Worm (Caenorhabditis elegans) whole organism, late embryonic: ENCODE data around the gene unc-17.

Experiments used
- C08G9.2 ChIP-seq: sonication (generic microtip); optimal IDR thresholded peaks from 2 replicates; lab custom pipeline; 2016; ENCODE audit warnings: mild to moderate bottlenecking, missing genetic modification characterization, moderate library complexity, missing compliant biosample characterization
- C38D4.7 ChIP-seq: fragments of 200-800 bp; sonication (Bioruptor generic); optimal IDR thresholded peaks from 2 replicates; lab custom pipeline; 2018; ENCODE audit warnings: mild to moderate bottlenecking, missing genetic modification characterization, moderate library complexity, missing compliant biosample characterization
- K09A11.1 ChIP-seq: sonication (generic microtip); optimal IDR thresholded peaks from 2 replicates; lab custom pipeline; 2017; ENCODE audit warnings: antibody characterized with exemption, mild to moderate bottlenecking, missing genetic modification characterization, missing compliant biosample characterization; ENCODE audit not compliant: insufficient read depth
- T23F11.4 ChIP-seq: fragments of 200-800 bp; sonication (Bioruptor generic); optimal IDR thresholded peaks from 2 replicates; lab custom pipeline; 2018; ENCODE audit warnings: mild to moderate bottlenecking, missing genetic modification characterization, missing compliant biosample characterization
- Y22D7AL.16 ChIP-seq: sonication (generic microtip); optimal IDR thresholded peaks from 2 replicates; lab custom pipeline; 2016; ENCODE audit warnings: missing genetic modification characterization, missing compliant biosample characterization
- ceh-14 ChIP-seq: sonication (generic microtip); optimal IDR thresholded peaks from 2 replicates; lab custom pipeline; 2016; ENCODE audit warnings: missing genotype, missing genetic modification characterization, missing compliant biosample characterization
- ceh-18 ChIP-seq: sonication (generic microtip); optimal IDR thresholded peaks from 2 replicates; lab custom pipeline; 2016; ENCODE audit warnings: missing genetic modification characterization, missing compliant biosample characterization
- ceh-19 ChIP-seq: fragments of 200-800 bp; sonication (Bioruptor generic); optimal IDR thresholded peaks from 2 replicates; lab custom pipeline; 2018; ENCODE audit warnings: mild to moderate bottlenecking, missing genetic modification characterization, missing compliant biosample characterization
- ceh-22 ChIP-seq: sonication (generic microtip); optimal IDR thresholded peaks from 2 replicates; lab custom pipeline; 2017; ENCODE audit warnings: missing biosample characterization, missing genetic modification characterization
- ceh-24 ChIP-seq: sonication (generic microtip); optimal IDR thresholded peaks from 2 replicates; lab custom pipeline; 2016; ENCODE audit warnings: mild to moderate bottlenecking, missing genetic modification characterization, missing compliant biosample characterization
- ceh-30 ChIP-seq: fragments of 150-350 bp; optimal IDR thresholded peaks from 2 replicates; lab custom pipeline; 2014; ENCODE audit warnings: missing biosample characterization, missing genetic modification characterization
- ceh-31 ChIP-seq: sonication (generic microtip); optimal IDR thresholded peaks from 2 replicates; lab custom pipeline; 2016; ENCODE audit warnings: missing genetic modification characterization, missing compliant biosample characterization
- ceh-34 ChIP-seq: sonication (generic microtip); optimal IDR thresholded peaks from 2 replicates; lab custom pipeline; 2016; ENCODE audit warnings: mild to moderate bottlenecking, missing genetic modification characterization, missing compliant biosample characterization
- ceh-6 ChIP-seq: fragments of 200-800 bp; sonication (Bioruptor generic); optimal IDR thresholded peaks from 2 replicates; lab custom pipeline; 2018; ENCODE audit warnings: mild to moderate bottlenecking, missing genetic modification characterization, missing compliant biosample characterization
- ceh-9 ChIP-seq: sonication (generic microtip); optimal IDR thresholded peaks from 2 replicates; lab custom pipeline; 2016; ENCODE audit warnings: mild to moderate bottlenecking, missing genetic modification characterization, inconsistent platforms, missing compliant biosample characterization
- che-1 ChIP-seq: sonication (generic microtip); optimal IDR thresholded peaks from 2 replicates; lab custom pipeline; 2016; ENCODE audit warnings: mild to moderate bottlenecking, missing genetic modification characterization, missing compliant biosample characterization
- elt-2 ChIP-seq: sonication (generic microtip); optimal IDR thresholded peaks from 2 replicates; lab custom pipeline; 2016; ENCODE audit warnings: missing genetic modification reagents, missing genetic modification characterization, missing compliant biosample characterization
- ets-4 ChIP-seq: sonication (generic microtip); optimal IDR thresholded peaks from 2 replicates; lab custom pipeline; 2016; ENCODE audit warnings: missing genetic modification characterization, missing compliant biosample characterization
- eyg-1 ChIP-seq: sonication (generic microtip); optimal IDR thresholded peaks from 2 replicates; lab custom pipeline; 2016; ENCODE audit warnings: missing genotype, missing genetic modification characterization, missing compliant biosample characterization
- fax-1 ChIP-seq: sonication (generic microtip); optimal IDR thresholded peaks from 2 replicates; lab custom pipeline; 2016; ENCODE audit warnings: missing genotype, missing genetic modification characterization, missing compliant biosample characterization
- fkh-10 ChIP-seq: fragments of 150-350 bp; optimal IDR thresholded peaks from 2 replicates; lab custom pipeline; 2014; ENCODE audit warnings: missing biosample characterization, missing genetic modification reagents, missing genetic modification characterization
- hlh-15 ChIP-seq: sonication (generic microtip); optimal IDR thresholded peaks from 2 replicates; lab custom pipeline; 2016; ENCODE audit warnings: missing genetic modification characterization, missing compliant biosample characterization
- hlh-8 ChIP-seq: sonication (generic microtip); optimal IDR thresholded peaks from 2 replicates; lab custom pipeline; 2016; ENCODE audit warnings: missing genotype, missing genetic modification characterization, missing compliant biosample characterization
- lin-11 ChIP-seq: fragments of 200-800 bp; sonication (Bioruptor generic); optimal IDR thresholded peaks from 2 replicates; lab custom pipeline; 2018; ENCODE audit warnings: mild to moderate bottlenecking, missing genetic modification characterization, missing compliant biosample characterization
- madf-2 ChIP-seq: sonication (generic microtip); optimal IDR thresholded peaks from 2 replicates; lab custom pipeline; 2017; ENCODE audit warnings: missing genetic modification characterization, missing compliant biosample characterization
- nfya-1 ChIP-seq: sonication (generic microtip); optimal IDR thresholded peaks from 2 replicates; lab custom pipeline; 2017; ENCODE audit warnings: missing genetic modification characterization, mild to moderate bottlenecking, missing compliant biosample characterization, antibody characterized with exemption, moderate library complexity
- nhr-232 ChIP-seq: sonication (generic microtip); optimal IDR thresholded peaks from 2 replicates; lab custom pipeline; 2016; ENCODE audit warnings: missing genetic modification characterization, missing compliant biosample characterization
- npax-4 ChIP-seq: sonication (generic microtip); optimal IDR thresholded peaks from 2 replicates; lab custom pipeline; 2016; ENCODE audit warnings: missing genetic modification characterization, missing compliant biosample characterization
- odd-2 ChIP-seq: sonication (generic microtip); optimal IDR thresholded peaks from 2 replicates; lab custom pipeline; 2017; ENCODE audit warnings: antibody characterized with exemption, mild to moderate bottlenecking, missing genetic modification characterization, missing compliant biosample characterization
- pat-9 ChIP-seq: fragments of 200-800 bp; sonication (Bioruptor generic); optimal IDR thresholded peaks from 2 replicates; lab custom pipeline; 2018; ENCODE audit warnings: mild to moderate bottlenecking, missing genetic modification characterization, moderate library complexity, missing compliant biosample characterization
- pha-4 ChIP-seq: fragments of 150-350 bp; optimal IDR thresholded peaks from 2 replicates; lab custom pipeline; 2018; ENCODE audit warnings: missing biosample characterization, missing genetic modification reagents, missing genetic modification characterization
- pqm-1 ChIP-seq: sonication (generic microtip); optimal IDR thresholded peaks from 2 replicates; lab custom pipeline; 2016; ENCODE audit warnings: missing genetic modification characterization, missing compliant biosample characterization
- pros-1 ChIP-seq: fragments of 150-350 bp; optimal IDR thresholded peaks from 2 replicates; lab custom pipeline; 2014; ENCODE audit warnings: missing biosample characterization, missing genetic modification reagents, missing genetic modification characterization
- ref-2 ChIP-seq: sonication (generic microtip); optimal IDR thresholded peaks from 2 replicates; lab custom pipeline; 2016; ENCODE audit warnings: missing genetic modification characterization, missing compliant biosample characterization
- syd-9 ChIP-seq: sonication (generic microtip); optimal IDR thresholded peaks from 2 replicates; lab custom pipeline; 2016; ENCODE audit warnings: mild to moderate bottlenecking, missing genetic modification characterization, moderate library complexity, missing compliant biosample characterization
- unc-42 ChIP-seq: sonication (generic microtip); optimal IDR thresholded peaks from 2 replicates; lab custom pipeline; 2016; ENCODE audit warnings: missing genotype, missing genetic modification characterization, missing compliant biosample characterization
- zip-5 ChIP-seq: sonication (generic microtip); optimal IDR thresholded peaks from 2 replicates; lab custom pipeline; 2016; ENCODE audit warnings: missing genetic modification characterization, missing compliant biosample characterization
- ztf-16 ChIP-seq: sonication (generic microtip); optimal IDR thresholded peaks from 2 replicates; lab custom pipeline; 2017; ENCODE audit warnings: missing genetic modification characterization, missing compliant biosample characterization

Gene unc-17

ce11 chrIV:3624597-3624996 is at the start of gene unc-17, which contains the start of gene cha-1:
Gene unc-17, minus strand, starts transcription at chrIV:3624699.
Gene cha-1, minus strand, starts transcription at chrIV:3624697.
- TF ChIP-seq ceh-18 (no peak), elt-2 (no peak), pha-4 (tag; lab: Kevin White, UChicago) (no peak), zip-5 (tag; lab: Kevin White, UChicago) (no peak), C08G9.2 (tag; lab: Kevin White, UChicago) (no peak), madf-2 (tag; lab: Kevin White, UChicago) (no peak), ceh-6 (no peak), fkh-10 (GFP tag; lab: Kevin White, UChicago) (no peak), hlh-8 (tag; lab: Kevin White, UChicago) (no peak), npax-4 (tag; lab: Kevin White, UChicago) (no peak), ceh-14 (tag; lab: Kevin White, UChicago) (no peak), ceh-9 (tag; lab: Kevin White, UChicago) (no peak), ref-2 (tag; lab: Kevin White, UChicago) (no peak), ceh-19 (GFP tag; lab: Kevin White, UChicago) (no peak), T23F11.4 (GFP tag; lab: Kevin White, UChicago) (no peak), pat-9 (tag; lab: Kevin White, UChicago) (no peak), ceh-22 (tag; lab: Kevin White, UChicago) (no peak), hlh-15 (tag; lab: Kevin White, UChicago) (no peak), nhr-232 (tag; lab: Kevin White, UChicago) (no peak), ceh-34 (tag; lab: Kevin White, UChicago) (no peak)

DNA sequence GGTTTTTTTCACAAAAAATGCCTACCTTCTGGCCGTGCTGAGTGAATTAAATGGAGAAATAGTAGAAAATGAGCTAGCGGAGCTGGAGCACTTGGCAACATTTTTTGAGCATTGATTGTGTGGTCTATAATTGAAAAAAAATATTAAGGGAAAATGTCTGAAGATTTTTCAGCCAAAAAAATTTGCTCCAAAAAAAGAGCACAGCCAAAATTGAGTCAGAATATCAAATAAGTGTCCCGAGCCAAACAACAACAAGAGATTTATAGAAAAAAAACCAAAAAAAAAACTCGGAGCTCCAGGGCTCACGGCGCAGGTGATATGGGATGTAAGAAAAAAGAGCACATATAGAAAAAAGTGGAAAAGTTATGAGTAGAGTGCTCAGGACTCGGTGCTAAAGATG is 44.1 kb upstream of the unc-17 start, which contains the start of gene fmil-1:
fmil-1 (minus strand) TSS at position 101 of the 400 bp plus-strand sequence.
- TF ChIP-seq che-1 (no peak), ceh-22 (tag; lab: Kevin White, UChicago) (no peak), pros-1 (tag; lab: Kevin White, UChicago) (no peak), Y22D7AL.16 (tag; lab: Kevin White, UChicago) (no peak), npax-4 (tag; lab: Kevin White, UChicago) (no peak), eyg-1 (tag; lab: Kevin White, UChicago) (no peak), lin-11 (tag; lab: Kevin White, UChicago) (no peak), ets-4 (tag; lab: Kevin White, UChicago) (no peak)

DNA sequence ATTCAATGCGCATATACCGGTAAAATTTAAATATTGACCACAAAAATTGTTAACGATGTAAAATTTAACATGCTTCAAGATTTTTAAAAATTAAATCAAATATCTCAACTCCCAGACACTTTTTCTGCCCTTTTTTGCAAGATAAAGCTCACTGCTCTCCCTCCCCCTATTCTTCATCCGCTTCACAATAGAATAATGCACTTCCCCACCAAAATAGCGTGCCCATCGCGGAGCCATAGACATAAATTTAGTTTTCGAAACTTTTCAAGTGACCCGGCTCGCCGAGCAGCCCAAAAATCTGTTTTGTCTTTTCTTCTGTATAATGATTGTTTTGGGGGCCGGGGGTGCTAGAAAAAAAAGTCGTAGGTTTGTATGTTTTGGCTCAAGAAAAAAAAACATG is 43.3 kb upstream of the unc-17 start:
- peak; percentile 82 for TF ChIP-seq unc-42 (tag; lab: Kevin White, UChicago)
- no peak for TF ChIP-seq elt-2

- TF ChIP-seq ceh-24 (tag; lab: Kevin White, UChicago): no peak
- no peak for TF ChIP-seq ztf-16 (tag; lab: Kevin White, UChicago)
- no peak for TF ChIP-seq elt-2
- no peak for TF ChIP-seq ceh-22 (tag; lab: Kevin White, UChicago)
- no peak for TF ChIP-seq ref-2 (tag; lab: Kevin White, UChicago)
- no peak for TF ChIP-seq nfya-1 (tag; lab: Kevin White, UChicago)
- no peak for TF ChIP-seq K09A11.1
- no peak for TF ChIP-seq zip-5 (tag; lab: Kevin White, UChicago)
- TF ChIP-seq ceh-30: no peak
- TF ChIP-seq fax-1 (tag; lab: Kevin White, UChicago): no peak
- TF ChIP-seq pat-9 (tag; lab: Kevin White, UChicago): no peak
- TF ChIP-seq odd-2: no peak
- no peak for TF ChIP-seq ceh-18
- TF ChIP-seq ceh-31: no peak
- TF ChIP-seq C38D4.7 (GFP tag; lab: Kevin White, UChicago): no peak
- no peak for TF ChIP-seq syd-9 (tag; lab: Kevin White, UChicago)
- TF ChIP-seq pqm-1: no peak
These were observed 42.0 kb upstream of the unc-17 start for ce11 chrIV:3666543-3666942.
